Fruit fly (Drosophila melanogaster) Kc167 (cell line): ENCODE results near the gene Wdr33.

Source experiments
- Myc ChIP-seq: fragments of >200 bp; optimal IDR thresholded peaks from 2 replicates; lab custom pipeline; 2017; ENCODE audit warnings: missing external identifiers
- Sin3A ChIP-seq: fragments of >200 bp; optimal IDR thresholded peaks from 2 replicates; lab custom pipeline; 2018; ENCODE audit warnings: missing external identifiers
- h ChIP-seq: fragments of >200 bp; optimal IDR thresholded peaks from 3 replicates; lab custom pipeline; 2018; ENCODE audit warnings: missing external identifiers
- insv ChIP-seq: fragments of >200 bp; optimal IDR thresholded peaks from 3 replicates; lab custom pipeline; 2018; ENCODE audit warnings: missing external identifiers
- psq ChIP-seq: fragments of >200 bp; optimal IDR thresholded peaks from 2 replicates; lab custom pipeline; 2017; ENCODE audit warnings: missing external identifiers
- ttk ChIP-seq: sonication (Bioruptor generic); optimal IDR thresholded peaks from 2 replicates; lab custom pipeline; 2017; ENCODE audit warnings: missing external identifiers

The Wdr33 gene

dm6 chr3R:5671795-5672657, 11.6 kb downstream of the Wdr33 start:
- TF ChIP-seq Myc (lab: Kevin White, UChicago), result no peak
- TF ChIP-seq insv (lab: Kevin White, UChicago), result no peak
- TF ChIP-seq psq, result no peak
- TF ChIP-seq Sin3A, result no peak
- TF ChIP-seq ttk (lab: Kevin White, UChicago), result no peak
- TF ChIP-seq h, result no peak

dm6 chr3R:5672658-5673217, 12.3 kb downstream of the Wdr33 start:
- no peak for TF ChIP-seq Myc (lab: Kevin White, UChicago)

dm6 chr3R:5682238-5682637, 21.8 kb downstream of the Wdr33 start:
- TF ChIP-seq h, result no peak
- no peak for TF ChIP-seq insv (lab: Kevin White, UChicago)
- no peak for TF ChIP-seq psq
- no peak for TF ChIP-seq Myc (lab: Kevin White, UChicago)
- TF ChIP-seq ttk (lab: Kevin White, UChicago), result no peak
- no peak for TF ChIP-seq Sin3A

- TF ChIP-seq insv (lab: Kevin White, UChicago), result no peak
- TF ChIP-seq Myc (lab: Kevin White, UChicago), result no peak
- no peak for TF ChIP-seq ttk (lab: Kevin White, UChicago)
- no peak for TF ChIP-seq Sin3A
- no peak for TF ChIP-seq h
- TF ChIP-seq psq, result no peak
Measured at dm6 chr3R:5682921-5683748, 22.7 kb downstream of the Wdr33 start.

DNA sequence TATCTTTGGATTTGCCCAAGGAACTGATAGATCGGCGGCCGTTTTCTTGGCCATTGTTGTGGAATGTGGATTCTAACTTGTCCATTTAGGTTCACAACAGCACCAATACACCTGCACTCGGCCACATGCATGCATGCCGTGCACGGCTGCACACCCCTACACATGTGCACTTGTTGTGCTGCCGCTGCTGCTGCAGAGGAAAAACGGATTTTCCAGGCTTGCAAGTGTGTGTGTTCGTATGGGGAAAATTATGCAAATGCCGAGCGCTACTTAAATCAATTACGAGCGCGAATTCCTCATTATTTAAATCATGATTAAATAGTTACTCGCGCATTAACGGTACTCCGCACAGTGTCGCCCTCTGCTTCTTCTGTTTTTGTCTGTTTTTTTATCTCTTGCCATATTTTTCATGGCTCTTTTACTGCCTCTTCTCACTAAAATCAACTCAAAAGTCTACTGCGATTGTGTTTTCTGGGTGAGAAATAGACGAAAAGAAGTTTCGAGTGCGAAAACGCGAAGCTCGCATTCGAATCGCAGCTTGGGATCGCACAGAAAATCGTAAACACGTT, 24.2 kb downstream of the Wdr33 start:
- TF ChIP-seq Myc (lab: Kevin White, UChicago) (no peak), insv (lab: Kevin White, UChicago) (no peak), h (no peak), Sin3A (no peak), ttk (lab: Kevin White, UChicago) (no peak), psq (no peak)

- no peak for TF ChIP-seq psq
- TF ChIP-seq insv (lab: Kevin White, UChicago), result no peak
- no peak for TF ChIP-seq ttk (lab: Kevin White, UChicago)
- no peak for TF ChIP-seq Sin3A
- no peak for TF ChIP-seq Myc (lab: Kevin White, UChicago)
- TF ChIP-seq h, result no peak
Measured at dm6 chr3R:5685269-5686048, 25.0 kb downstream of the Wdr33 start, which contains the start of the genes Rab23 and plx. Rab23 (minus strand) TSS chr3R:5685434. plx (plus strand) TSS chr3R:5685855.

DNA sequence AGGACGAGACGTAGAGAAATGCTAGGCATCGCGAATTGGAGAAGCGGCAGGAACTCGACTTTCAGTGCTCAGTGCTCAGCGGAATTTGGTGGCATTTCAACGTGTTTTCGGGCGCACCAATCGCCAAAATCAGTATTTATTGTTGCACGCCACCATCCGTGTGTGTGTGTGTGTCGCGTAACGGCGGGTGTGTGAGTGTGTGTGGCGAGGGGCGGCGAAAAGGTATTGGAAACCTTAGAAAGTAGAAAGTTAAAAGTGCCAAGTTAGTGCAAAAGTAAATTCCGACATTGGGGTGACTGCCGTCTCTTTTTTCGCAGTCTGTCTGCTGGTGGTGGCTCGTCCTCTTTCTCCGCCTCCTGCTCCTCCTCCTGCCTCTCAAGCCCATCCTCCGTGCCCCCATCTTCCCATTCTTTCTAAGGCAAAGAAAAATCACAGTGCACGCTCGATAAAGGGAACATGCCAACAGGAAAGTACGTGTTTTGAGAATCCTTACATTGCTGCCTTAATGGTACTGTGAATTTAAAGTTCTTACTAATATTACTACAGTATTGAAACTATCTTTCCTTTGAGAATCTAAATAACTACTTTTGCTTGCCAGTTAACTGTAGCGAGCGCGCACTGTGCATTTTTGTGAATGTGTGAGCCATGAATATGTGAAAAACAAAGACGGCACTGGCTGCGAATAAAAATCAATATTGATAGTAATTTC, 25.8 kb downstream of the Wdr33 start:
- TF ChIP-seq insv (lab: Kevin White, UChicago) (no peak), psq (no peak), ttk (lab: Kevin White, UChicago) (no peak), Sin3A (no peak)

- TF ChIP-seq h, result no peak
Measured at dm6 chr3R:5689626-5690025, 29.2 kb downstream of the Wdr33 start.

dm6 chr3R:5691042-5691441, 30.6 kb downstream of the Wdr33 start:
- TF ChIP-seq psq, result no peak
- no peak for TF ChIP-seq Sin3A
- no peak for TF ChIP-seq ttk (lab: Kevin White, UChicago)
- TF ChIP-seq insv (lab: Kevin White, UChicago), result no peak
- TF ChIP-seq Myc (lab: Kevin White, UChicago), result no peak
- TF ChIP-seq h, result no peak

DNA sequence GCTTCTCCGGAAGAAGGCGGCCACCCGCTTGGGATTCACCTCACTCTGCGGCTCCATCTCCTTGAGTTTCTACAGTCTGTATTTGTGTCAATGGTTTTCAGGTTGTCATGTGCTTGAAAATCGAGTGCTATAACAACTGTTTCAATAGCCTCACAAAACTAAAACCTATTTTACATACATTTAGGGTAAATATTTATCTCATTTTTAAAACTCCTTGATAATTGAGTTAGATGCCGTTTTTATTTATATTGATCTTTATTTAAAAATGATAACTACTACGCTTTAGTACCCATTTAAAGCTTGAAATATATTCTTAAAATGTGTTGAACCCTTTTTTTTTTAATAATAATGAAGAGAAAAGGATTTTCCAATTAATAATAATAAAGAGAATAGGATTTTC, 32.8 kb downstream of the Wdr33 start, which contains the start of gene CG2104:
CG2104 (minus strand) TSS at position 101 of the 400 bp plus-strand sequence.
- TF ChIP-seq Myc (lab: Kevin White, UChicago), result no peak
- TF ChIP-seq Sin3A, result no peak
- TF ChIP-seq h, result no peak

- TF ChIP-seq ttk (lab: Kevin White, UChicago) (no peak), Sin3A (no peak), Myc (lab: Kevin White, UChicago) (no peak), h (no peak), psq (no peak), insv (lab: Kevin White, UChicago) (no peak)
Measured at dm6 chr3R:5694461-5694860, 34.0 kb downstream of the Wdr33 start.
